Worm (Caenorhabditis elegans) whole organism, mixed stage, embryonic: ENCODE results near the gene C17H12.5.

Experiments
- M03D4.4 ChIP-seq: sonication (generic microtip); optimal IDR thresholded peaks from 2 replicates; lab custom pipeline; 2017; ENCODE audit warnings: mild to moderate bottlenecking, missing genetic modification characterization, missing compliant biosample characterization
- bed-3 ChIP-seq: fragments of 200-800 bp; sonication (Bioruptor generic); optimal IDR thresholded peaks from 3 replicates; lab custom pipeline; 2018; ENCODE audit warnings: mild to moderate bottlenecking, missing genetic modification characterization, moderate library complexity, missing compliant biosample characterization
- blmp-1 ChIP-seq: fragments of 150-350 bp; optimal IDR thresholded peaks from 2 replicates; lab custom pipeline; 2014; ENCODE audit warnings: missing biosample characterization, missing genetic modification characterization
- ceh-43 ChIP-seq: fragments of 200-800 bp; sonication (Bioruptor generic); optimal IDR thresholded peaks from 2 replicates; lab custom pipeline; 2018; ENCODE audit warnings: mild to moderate bottlenecking, missing genetic modification characterization, moderate library complexity, missing compliant biosample characterization
- ceh-83 ChIP-seq: fragments of 200-800 bp; sonication (Bioruptor generic); optimal IDR thresholded peaks from 2 replicates; lab custom pipeline; 2018; ENCODE audit warnings: mild to moderate bottlenecking, missing genetic modification characterization, missing compliant biosample characterization
- ces-1 ChIP-seq: fragments of 150-350 bp; optimal IDR thresholded peaks from 2 replicates; lab custom pipeline; 2014; ENCODE audit warnings: missing biosample characterization, missing genetic modification reagents, missing genetic modification characterization
- cnd-1 ChIP-seq: fragments of 200-800 bp; sonication (Bioruptor generic); optimal IDR thresholded peaks from 2 replicates; lab custom pipeline; 2018; ENCODE audit warnings: mild to moderate bottlenecking, missing genetic modification characterization, missing compliant biosample characterization
- drap-1 ChIP-seq: fragments of 200-800 bp; sonication (Bioruptor generic); optimal IDR thresholded peaks from 3 replicates; lab custom pipeline; 2018; ENCODE audit warnings: mild to moderate bottlenecking, missing genetic modification characterization, missing compliant biosample characterization
- flh-1 ChIP-seq: fragments of 200-800 bp; sonication (Bioruptor generic); optimal IDR thresholded peaks from 2 replicates; lab custom pipeline; 2018; ENCODE audit warnings: mild to moderate bottlenecking, missing genetic modification characterization, moderate library complexity, missing compliant biosample characterization
- ham-2 ChIP-seq: fragments of 200-800 bp; sonication (Bioruptor generic); optimal IDR thresholded peaks from 2 replicates; lab custom pipeline; 2018; ENCODE audit warnings: mild to moderate bottlenecking, missing genetic modification characterization, missing compliant biosample characterization
- hlh-1 ChIP-seq: fragments of 150-350 bp; optimal IDR thresholded peaks from 2 replicates; lab custom pipeline; 2014; ENCODE audit warnings: missing biosample characterization, missing genetic modification reagents, missing genetic modification characterization
- lin-13 ChIP-seq: fragments of 150-350 bp; optimal IDR thresholded peaks from 2 replicates; lab custom pipeline; 2014; ENCODE audit warnings: missing biosample characterization, missing genetic modification characterization
- lin-32 ChIP-seq: fragments of 200-800 bp; sonication (Bioruptor generic); optimal IDR thresholded peaks from 2 replicates; lab custom pipeline; 2018; ENCODE audit warnings: mild to moderate bottlenecking, missing genetic modification characterization, missing compliant biosample characterization
- lsy-2 ChIP-seq: fragments of 150-350 bp; optimal IDR thresholded peaks from 2 replicates; lab custom pipeline; 2014; ENCODE audit warnings: missing biosample characterization, missing genetic modification characterization
- mep-1 ChIP-seq: fragments of 150-350 bp; optimal IDR thresholded peaks from 2 replicates; lab custom pipeline; 2017; ENCODE audit warnings: missing biosample characterization, missing genetic modification reagents, missing genetic modification characterization, inconsistent platforms
- nhr-12 ChIP-seq: fragments of 150-350 bp; optimal IDR thresholded peaks from 2 replicates; lab custom pipeline; 2014; ENCODE audit warnings: missing biosample characterization, missing genetic modification characterization
- nhr-2 ChIP-seq: fragments of 150-350 bp; optimal IDR thresholded peaks from 2 replicates; lab custom pipeline; 2014; ENCODE audit warnings: missing biosample characterization, missing genetic modification characterization
- nhr-237 ChIP-seq: fragments of 150-350 bp; optimal IDR thresholded peaks from 2 replicates; lab custom pipeline; 2014; ENCODE audit warnings: missing biosample characterization, missing genetic modification characterization
- nhr-28 ChIP-seq: fragments of 150-350 bp; optimal IDR thresholded peaks from 2 replicates; lab custom pipeline; 2014; ENCODE audit warnings: missing biosample characterization, missing genetic modification characterization
- nhr-76 ChIP-seq: sonication (generic microtip); optimal IDR thresholded peaks from 2 replicates; lab custom pipeline; 2017; ENCODE audit warnings: missing biosample characterization, missing genetic modification characterization
- pha-4 ChIP-seq: fragments of 150-350 bp; optimal IDR thresholded peaks from 2 replicates; lab custom pipeline; 2018; ENCODE audit warnings: missing biosample characterization, missing genetic modification reagents, missing genetic modification characterization
- sem-2 ChIP-seq: fragments of 200-800 bp; sonication (Bioruptor generic); optimal IDR thresholded peaks from 2 replicates; lab custom pipeline; 2018; ENCODE audit warnings: mild to moderate bottlenecking, missing genetic modification characterization, missing compliant biosample characterization
- snpc-4 ChIP-seq: fragments of 150-350 bp; optimal IDR thresholded peaks from 2 replicates; lab custom pipeline; 2014; ENCODE audit warnings: missing biosample characterization, missing genetic modification characterization
- tbx-8 ChIP-seq: fragments of 200-800 bp; sonication (Bioruptor generic); optimal IDR thresholded peaks from 2 replicates; lab custom pipeline; 2018; ENCODE audit warnings: mild to moderate bottlenecking, missing genetic modification characterization, moderate library complexity, missing compliant biosample characterization
- unc-120 ChIP-seq: sonication (generic microtip); optimal IDR thresholded peaks from 2 replicates; lab custom pipeline; 2017; ENCODE audit warnings: missing genetic modification characterization, missing compliant biosample characterization; ENCODE audit not compliant: poor library complexity, severe bottlenecking
- unc-39 ChIP-seq: fragments of 150-350 bp; optimal IDR thresholded peaks from 2 replicates; lab custom pipeline; 2014; ENCODE audit warnings: missing biosample characterization, missing genetic modification characterization
- unc-62 ChIP-seq: fragments of 150-350 bp; optimal IDR thresholded peaks from 2 replicates; lab custom pipeline; 2014; ENCODE audit warnings: missing biosample characterization, missing genetic modification reagents, missing genetic modification characterization
- zip-8 ChIP-seq: fragments of 150-350 bp; optimal IDR thresholded peaks from 2 replicates; lab custom pipeline; 2014; ENCODE audit warnings: missing biosample characterization, missing genetic modification characterization
- ztf-11 ChIP-seq: fragments of 150-350 bp; optimal IDR thresholded peaks from 2 replicates; lab custom pipeline; 2014; ENCODE audit warnings: missing biosample characterization, missing genetic modification characterization

Gene C17H12.5

DNA sequence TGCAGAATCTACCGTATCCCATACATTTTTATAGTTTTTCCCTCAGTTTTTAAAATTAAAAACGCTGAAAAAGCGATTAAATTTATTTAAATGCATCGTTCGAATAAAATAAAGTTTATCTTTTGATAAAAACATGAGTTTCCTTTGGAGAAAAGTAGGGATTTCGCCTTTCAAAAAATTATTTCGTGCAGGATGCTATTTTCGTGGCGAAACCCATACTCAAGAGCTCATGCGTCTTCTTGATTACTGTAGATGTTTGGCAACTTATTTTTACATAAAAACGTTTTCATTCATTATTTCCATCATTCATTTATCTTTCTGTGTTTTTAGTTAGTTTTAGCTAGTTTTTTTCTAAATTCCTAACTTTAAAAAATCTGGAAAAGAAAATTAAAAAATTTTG lies 27.5 kb downstream of the C17H12.5 start:
- TF ChIP-seq bed-3 (no peak), cnd-1 (tag; lab: Kevin White, UChicago) (no peak), nhr-76 (tag; lab: Kevin White, UChicago) (no peak), ham-2 (GFP tag; lab: Kevin White, UChicago) (no peak), blmp-1 (tag; lab: Kevin White, UChicago) (no peak), nhr-28 (tag; lab: Kevin White, UChicago) (no peak), nhr-237 (tag; lab: Kevin White, UChicago) (no peak), M03D4.4 (tag; lab: Kevin White, UChicago) (no peak), unc-62 (no peak), sem-2 (GFP tag; lab: Kevin White, UChicago) (no peak), zip-8 (no peak), unc-120 (tag; lab: Kevin White, UChicago) (no peak), nhr-2 (tag; lab: Kevin White, UChicago) (no peak)

ce11 chrIV:6785873-6786272 lies 31.6 kb downstream of the C17H12.5 start:
- TF ChIP-seq ceh-43 (GFP tag; lab: Kevin White, UChicago) (no peak), ces-1 (GFP tag; lab: Kevin White, UChicago) (peak; percentile 35), lin-13 (tag; lab: Kevin White, UChicago) (no peak), mep-1 (peak; percentile 25), unc-120 (tag; lab: Kevin White, UChicago) (peak; percentile 80), nhr-237 (tag; lab: Kevin White, UChicago) (peak; percentile 49), drap-1 (GFP tag; lab: Kevin White, UChicago) (no peak)

DNA sequence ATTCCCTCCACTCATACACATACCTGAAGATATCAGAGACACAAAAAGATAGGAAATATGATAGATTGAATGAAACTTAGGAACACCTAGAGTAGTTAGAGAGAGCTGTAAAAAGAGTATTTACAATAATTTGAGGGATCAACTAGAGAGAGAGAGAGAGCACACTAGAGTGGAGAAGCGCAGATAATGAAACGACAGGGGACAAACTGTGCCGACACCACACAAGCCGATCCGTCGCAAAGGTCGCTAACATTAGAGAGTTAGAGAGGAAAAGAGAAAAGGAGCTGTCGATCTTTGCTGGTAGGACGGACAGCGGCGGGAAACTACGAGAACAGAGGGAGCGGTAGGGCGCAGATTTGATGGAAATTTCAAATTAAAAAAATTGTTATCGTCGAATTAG lies 32.3 kb downstream of the C17H12.5 start, which contains the start of gene dyci-1:
dyci-1 (minus strand) TSS at position 122 of the 400 bp plus-strand sequence.
- TF ChIP-seq hlh-1 (tag; lab: Kevin White, UChicago) (peak; percentile 41), ham-2 (GFP tag; lab: Kevin White, UChicago) (peak; percentile 91), unc-120 (tag; lab: Kevin White, UChicago) (peak; percentile 77), unc-62 (no peak), ceh-83 (no peak), sem-2 (GFP tag; lab: Kevin White, UChicago) (no peak), flh-1 (GFP tag; lab: Kevin White, UChicago) (no peak), pha-4 (tag; lab: Kevin White, UChicago) (peak; percentile 38), ceh-43 (GFP tag; lab: Kevin White, UChicago) (no peak)
- TF ChIP-seq, all 35 proteins: peak for 4

DNA sequence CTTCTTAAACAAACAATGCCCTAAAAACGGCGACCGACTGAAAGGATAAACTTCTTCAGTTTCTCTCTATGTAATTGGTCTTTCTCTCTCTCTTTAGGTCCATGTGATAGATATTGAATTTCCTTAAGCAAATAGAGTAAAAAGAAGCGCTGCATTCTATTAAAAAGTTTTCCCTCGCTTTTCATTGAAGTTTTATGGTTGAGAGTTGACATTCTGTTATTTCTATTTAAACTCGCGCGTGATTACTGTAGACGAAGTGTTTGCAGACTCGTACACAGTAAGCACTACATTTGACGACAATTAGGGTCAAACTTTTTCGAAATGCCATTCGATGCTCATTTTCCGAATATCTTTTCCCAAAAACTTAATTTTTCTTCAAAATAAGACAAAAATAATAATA lies 40.3 kb downstream of the C17H12.5 start:
- TF ChIP-seq nhr-28 (tag; lab: Kevin White, UChicago) (no peak), lin-32 (GFP tag; lab: Kevin White, UChicago) (no peak), snpc-4 (tag; lab: Kevin White, UChicago) (no peak), nhr-12 (tag; lab: Kevin White, UChicago) (no peak), ztf-11 (no peak)

DNA sequence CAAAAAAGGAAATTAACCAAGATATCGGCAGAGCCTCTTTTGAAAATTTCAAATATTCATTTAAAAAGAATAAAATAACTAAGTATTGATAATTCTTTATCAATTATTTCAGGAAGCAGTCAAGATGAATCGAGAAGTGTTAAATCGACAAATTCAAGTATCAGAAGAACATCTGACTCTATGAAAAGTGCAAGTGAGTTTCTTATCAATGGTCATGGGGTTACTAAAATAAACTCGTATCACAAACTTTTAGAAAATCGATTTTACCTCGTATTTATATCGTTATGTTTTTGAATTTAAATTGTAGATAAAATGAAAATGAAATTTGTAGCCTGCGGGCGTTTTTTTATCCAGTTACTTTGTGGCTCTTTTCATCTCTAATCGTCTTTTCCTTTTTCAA lies 45.9 kb downstream of the C17H12.5 start:
- TF ChIP-seq nhr-237 (tag; lab: Kevin White, UChicago) (no peak), unc-62 (no peak), nhr-2 (tag; lab: Kevin White, UChicago) (no peak), M03D4.4 (tag; lab: Kevin White, UChicago) (no peak), hlh-1 (tag; lab: Kevin White, UChicago) (no peak), pha-4 (tag; lab: Kevin White, UChicago) (no peak), sem-2 (GFP tag; lab: Kevin White, UChicago) (no peak), ceh-83 (no peak), ham-2 (GFP tag; lab: Kevin White, UChicago) (no peak), tbx-8 (GFP tag; lab: Kevin White, UChicago) (no peak), unc-39 (tag; lab: Kevin White, UChicago) (no peak), unc-120 (tag; lab: Kevin White, UChicago) (no peak), flh-1 (GFP tag; lab: Kevin White, UChicago) (no peak), lsy-2 (no peak), ces-1 (GFP tag; lab: Kevin White, UChicago) (no peak), mep-1 (no peak), snpc-4 (tag; lab: Kevin White, UChicago) (no peak), lin-32 (GFP tag; lab: Kevin White, UChicago) (no peak), drap-1 (GFP tag; lab: Kevin White, UChicago) (no peak)
